Worm (Caenorhabditis elegans): Measurements from ENCODE around the gene T16G12.7.

Gene T16G12.7

ce11 chrIII:10040013-10040412, at the start of gene T16G12.7:
Gene T16G12.7, minus strand, starts transcription at chrIII:10040113.
- TF ChIP-seq ztf-18 (tag; optimal IDR thresholded peaks at IDR 0.05) (no peak), nhr-80 (tag; optimal IDR thresholded peaks at IDR 0.05) (no peak), egl-44 (GFP tag; IDR thresholded peaks at IDR 0.05) (no peak), F22D6.2 (tag; optimal IDR thresholded peaks at IDR 0.05) (no peak), chd-7 (tag; optimal IDR thresholded peaks at IDR 0.05) (no peak)

ce11 chrIII:10088508-10088981, 48.6 kb upstream of the T16G12.7 start, which contains the start of gene hal-2:
Gene hal-2, minus strand, starts transcription at chrIII:10088931.
- TF ChIP-seq madf-8 (GFP tag; conservative IDR thresholded peaks at IDR 0.05) = 0 out of 2 replicates have a peak, but pooled peaks have one; percentile 7
- no peak for TF ChIP-seq K12H6.12 (tag; optimal IDR thresholded peaks at IDR 0.05)
- peak; percentile 36 for TF ChIP-seq lsl-1 (GFP tag; optimal IDR thresholded peaks at IDR 0.05)
- TF ChIP-seq hmg-20 (GFP tag; IDR thresholded peaks at IDR 0.05) = no peak
- TF ChIP-seq F33H1.4 (GFP tag; IDR thresholded peaks at IDR 0.05) = peak; percentile 73
- peak; percentile 33; the same call in 1 of the 2 replicates for TF ChIP-seq madf-6 (GFP tag; IDR thresholded peaks at IDR 0.05)
- TF ChIP-seq ceh-27 (GFP tag; optimal IDR thresholded peaks at IDR 0.05) = no peak
- no peak for TF ChIP-seq B0019.2 (GFP tag; conservative IDR thresholded peaks at IDR 0.05)
- no peak for TF ChIP-seq gei-17 (GFP tag; optimal IDR thresholded peaks at IDR 0.05)
- TF ChIP-seq efl-1 (GFP tag; optimal IDR thresholded peaks at IDR 0.05) = peak; percentile 71

DNA sequence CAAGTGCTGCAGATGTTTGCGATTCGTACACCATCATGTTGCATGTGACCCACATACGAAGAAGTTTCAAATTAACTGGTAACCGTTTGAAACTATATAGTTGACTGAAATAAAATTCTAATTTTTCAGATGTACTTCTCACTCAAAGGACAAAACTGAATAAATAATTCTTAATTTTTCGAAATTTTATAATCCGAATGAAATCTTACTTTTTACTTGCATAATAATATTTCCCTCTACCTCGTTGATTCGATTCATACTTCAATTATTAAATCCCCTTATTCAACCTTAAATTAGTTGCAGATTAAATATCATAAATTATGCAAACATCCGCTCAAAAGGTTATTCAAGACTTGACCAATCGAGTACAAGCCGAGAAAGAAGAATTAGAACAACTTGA, 46.1 kb upstream of the T16G12.7 start, which contains the start of gene T16H12.2:
Gene T16H12.2, plus strand, starts transcription at position 301 of the 400 bp plus-strand sequence.
- TF ChIP-seq K12H6.12 (tag; optimal IDR thresholded peaks at IDR 0.05) (no peak), ztf-25 (GFP tag; IDR thresholded peaks at IDR 0.05) (no peak), lsl-1 (GFP tag; optimal IDR thresholded peaks at IDR 0.05) (no peak), Y53G8AR.9 (GFP tag; conservative IDR thresholded peaks at IDR 0.05) (no peak), D2030.7 (GFP tag; IDR thresholded peaks at IDR 0.05) (no peak), repo-1 (tag; optimal IDR thresholded peaks at IDR 0.05) (no peak), madf-3 (GFP tag; IDR thresholded peaks at IDR 0.05) (no peak), hrde-1 (tag; optimal IDR thresholded peaks at IDR 0.05; ENCODE audit: borderline replicate concordance) (no peak), unc-62 (GFP tag; optimal IDR thresholded peaks at IDR 0.05) (no peak), sdz-38 (tag; optimal IDR thresholded peaks at IDR 0.05) (no peak), K11D2.4 (GFP tag; IDR thresholded peaks at IDR 0.05) (no peak), let-607 (tag; optimal IDR thresholded peaks at IDR 0.05) (no peak), madf-10 (tag; optimal IDR thresholded peaks at IDR 0.05) (no peak), B0336.3 (GFP tag; IDR thresholded peaks at IDR 0.05) (no peak), hmg-20 (GFP tag; IDR thresholded peaks at IDR 0.05) (no peak), nhr-80 (tag; optimal IDR thresholded peaks at IDR 0.05) (no peak), C17E4.6 (GFP tag; IDR thresholded peaks at IDR 0.05) (no peak)

DNA sequence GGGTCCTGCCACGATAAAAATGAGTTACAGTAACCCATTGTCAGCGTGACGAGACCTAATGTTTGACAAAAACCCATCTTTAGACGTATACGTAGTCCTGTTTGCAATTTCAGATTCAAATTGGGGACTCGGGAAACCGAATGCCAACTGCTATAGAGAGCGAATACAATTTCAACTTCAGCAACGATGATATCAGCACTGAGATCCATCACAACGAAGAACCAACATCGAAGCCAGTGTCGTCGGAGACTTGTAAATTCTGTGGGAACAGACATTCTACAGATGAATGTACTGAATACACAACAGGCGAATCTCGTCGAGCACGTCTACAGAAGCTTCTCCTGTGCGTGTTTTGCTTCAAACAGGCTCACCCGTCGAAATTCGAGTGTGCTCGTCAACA, 45.7 kb upstream of the T16G12.7 start:
- TF ChIP-seq ztf-28 (GFP tag; IDR thresholded peaks at IDR 0.05) (0 out of 2 replicates have a peak, but pooled peaks have one; percentile 21), madf-6 (GFP tag; IDR thresholded peaks at IDR 0.05) (no peak)

ce11 chrIII:10085103-10085502, 45.2 kb upstream of the T16G12.7 start, which contains the start of gene T16H12.13:
Gene T16H12.13, plus strand, starts transcription at chrIII:10085403.
- TF ChIP-seq bed-1 (GFP tag; IDR thresholded peaks at IDR 0.05) (no peak), Y53G8AR.9 (GFP tag; conservative IDR thresholded peaks at IDR 0.05) (no peak), ceh-91 (GFP tag; IDR thresholded peaks at IDR 0.05) (no peak), K12H6.12 (tag; optimal IDR thresholded peaks at IDR 0.05) (no peak)
